Fruit fly (Drosophila melanogaster) whole organism, embryonic: ENCODE data around the gene CG15894.

ENCODE experiments used
- Aef1 ChIP-seq: fragments of 200-800 bp; sonication (Bioruptor generic); IDR thresholded peaks from 3 replicates; pipeline ENCODE4 v1.3.6; 2022; ENCODE audit warnings: missing biosample characterization, missing genetic modification characterization
- Asciz ChIP-seq: fragments of 200-800 bp; sonication (Bioruptor generic); optimal IDR thresholded peaks from 2 replicates; lab custom pipeline; 2017; ENCODE audit warnings: missing biosample characterization, mild to moderate bottlenecking, missing genetic modification characterization, missing genetic modification reagents
- BtbVII ChIP-seq: fragments of 200-800 bp; sonication (Bioruptor generic); optimal IDR thresholded peaks from 3 replicates; lab custom pipeline; 2017; ENCODE audit warnings: missing biosample characterization, mild to moderate bottlenecking, missing genetic modification characterization
- C15 ChIP-seq: fragments of 200-800 bp; sonication (Bioruptor generic); IDR thresholded peaks from 3 replicates; pipeline ENCODE4 v1.3.6; 2022; ENCODE audit warnings: missing biosample characterization, missing genetic modification characterization
- CG10147 ChIP-seq: fragments of 200-800 bp; sonication (Bioruptor generic); optimal IDR thresholded peaks from 2 replicates; lab custom pipeline; 2019; ENCODE audit warnings: missing biosample characterization, mild to moderate bottlenecking, missing genetic modification characterization, moderate library complexity
- CG10321 ChIP-seq: fragments of 200-800 bp; sonication (Bioruptor generic); IDR thresholded peaks from 2 replicates; pipeline ENCODE4 v1.3.6; 2022; ENCODE audit warnings: missing biosample characterization, missing genetic modification characterization
- CG14860 ChIP-seq: fragments of 200-800 bp; sonication (Bioruptor generic); IDR thresholded peaks from 3 replicates; pipeline ENCODE4 v1.3.6; 2022; ENCODE audit warnings: missing biosample characterization, missing genetic modification characterization; ENCODE audit not compliant: partially characterized antibody
- CG14965 ChIP-seq: fragments of 200-800 bp; sonication (Bioruptor generic); optimal IDR thresholded peaks from 2 replicates; lab custom pipeline; 2016; ENCODE audit warnings: missing biosample characterization, missing genetic modification characterization, borderline replicate concordance
- CG17328 ChIP-seq: fragments of 200-800 bp; sonication (Bioruptor generic); IDR thresholded peaks from 2 replicates; pipeline ENCODE4 v1.3.6; 2022; ENCODE audit warnings: missing biosample characterization, missing genetic modification characterization
- CG17568 ChIP-seq: fragments of 200-800 bp; sonication (Bioruptor generic); optimal IDR thresholded peaks from 2 replicates; lab custom pipeline; 2018; ENCODE audit warnings: missing biosample characterization, mild to moderate bottlenecking, missing genetic modification characterization, moderate library complexity
- CG1792 ChIP-seq: fragments of 200-800 bp; sonication (Bioruptor generic); optimal IDR thresholded peaks from 2 replicates; lab custom pipeline; 2016; ENCODE audit warnings: missing biosample characterization, missing genetic modification characterization
- CG18011 ChIP-seq: fragments of 200-800 bp; sonication (Bioruptor generic); optimal IDR thresholded peaks from 2 replicates; lab custom pipeline; 2017; ENCODE audit warnings: missing biosample characterization, missing genetic modification characterization, mild to moderate bottlenecking, moderate library complexity, missing genotype
- CG18764 ChIP-seq: fragments of 200-800 bp; sonication (Bioruptor generic); optimal IDR thresholded peaks from 3 replicates; lab custom pipeline; 2016; ENCODE audit warnings: missing biosample characterization, missing genetic modification characterization
- CG31224 ChIP-seq: fragments of 200-800 bp; sonication (Bioruptor generic); IDR thresholded peaks from 2 replicates; pipeline ENCODE4 v1.3.6; 2022; ENCODE audit warnings: missing biosample characterization, missing genetic modification characterization
- CG3163 ChIP-seq: fragments of 200-800 bp; sonication (Bioruptor generic); optimal IDR thresholded peaks from 3 replicates; lab custom pipeline; 2016; ENCODE audit warnings: missing biosample characterization, missing genetic modification characterization
- CG32767 ChIP-seq: fragments of 200-800 bp; sonication (Bioruptor generic); IDR thresholded peaks from 2 replicates; pipeline ENCODE4 v1.3.6; 2022; ENCODE audit warnings: missing biosample characterization, missing genetic modification characterization
- CG43689 ChIP-seq: fragments of 200-800 bp; sonication (Bioruptor generic); IDR thresholded peaks from 2 replicates; pipeline ENCODE4 v1.3.6; 2022; ENCODE audit warnings: missing biosample characterization, missing genetic modification characterization
- CG4404 ChIP-seq: fragments of 200-800 bp; sonication (Bioruptor generic); IDR thresholded peaks from 2 replicates; pipeline ENCODE4 v1.3.6; 2022; ENCODE audit warnings: missing biosample characterization, missing genetic modification characterization
- CG5953 ChIP-seq: fragments of 200-800 bp; sonication (Bioruptor generic); IDR thresholded peaks from 2 replicates; pipeline ENCODE4 v1.3.6; 2022; ENCODE audit warnings: missing biosample characterization, missing genetic modification characterization
- CG6689 ChIP-seq: fragments of 200-800 bp; sonication (Bioruptor generic); IDR thresholded peaks from 2 replicates; pipeline ENCODE4 v1.3.6; 2022; ENCODE audit warnings: missing biosample characterization, missing genetic modification characterization
- Camta ChIP-seq: fragments of 200-800 bp; sonication (Bioruptor generic); optimal IDR thresholded peaks from 2 replicates; lab custom pipeline; 2016; ENCODE audit warnings: missing biosample characterization, missing genetic modification characterization
- Gug ChIP-seq: fragments of 200-800 bp; sonication (Bioruptor generic); IDR thresholded peaks from 4 replicates; pipeline ENCODE4 v1.3.6; 2022; ENCODE audit warnings: missing biosample characterization, missing genetic modification characterization
- Kr ChIP-seq: fragments of 200-800 bp; sonication (Bioruptor generic); optimal IDR thresholded peaks from 2 replicates; lab custom pipeline; 2017; ENCODE audit warnings: missing biosample characterization, mild to moderate bottlenecking, missing genetic modification characterization
- Side ChIP-seq: fragments of 200-800 bp; sonication (Bioruptor generic); optimal IDR thresholded peaks from 2 replicates; lab custom pipeline; 2016; ENCODE audit warnings: missing biosample characterization, missing genetic modification characterization
- Sin3A ChIP-seq: fragments of >200 bp; optimal IDR thresholded peaks from 2 replicates; lab custom pipeline; 2018
- bab2 ChIP-seq: fragments of 200-800 bp; sonication (Bioruptor generic); optimal IDR thresholded peaks from 2 replicates; lab custom pipeline; 2016; ENCODE audit warnings: missing biosample characterization, missing genetic modification characterization
- btn ChIP-seq: fragments of 200-800 bp; sonication (Bioruptor generic); optimal IDR thresholded peaks from 2 replicates; lab custom pipeline; 2016; ENCODE audit warnings: missing biosample characterization, missing genetic modification characterization
- chm ChIP-seq: fragments of 200-800 bp; sonication (Bioruptor generic); IDR thresholded peaks from 2 replicates; pipeline ENCODE4 v1.3.6; 2022; ENCODE audit warnings: missing biosample characterization, missing genetic modification characterization
- eve ChIP-seq, 2 experiments: fragments of >200 bp; optimal IDR thresholded peaks; 2 replicates each; lab custom pipeline; 2017; ENCODE audit warnings: missing biosample characterization in 2 of 2, missing genetic modification characterization in 2 of 2
- hb ChIP-seq: fragments of 200-800 bp; sonication (Bioruptor generic); IDR thresholded peaks from 3 replicates; pipeline ENCODE4 v1.3.6; 2022; ENCODE audit warnings: missing biosample characterization, missing genetic modification characterization; ENCODE audit not compliant: partially characterized antibody
- kay ChIP-seq: fragments of 200-800 bp; sonication (Bioruptor generic); optimal IDR thresholded peaks from 2 replicates; lab custom pipeline; 2016; ENCODE audit warnings: missing biosample characterization, missing genetic modification characterization
- lmd ChIP-seq: fragments of 200-800 bp; sonication (Bioruptor generic); IDR thresholded peaks from 2 replicates; pipeline ENCODE4 v1.3.6; 2022; ENCODE audit warnings: missing biosample characterization, missing genetic modification characterization
- pan ChIP-seq, 4 experiments: fragments of >200 bp in 3 of 4; fragments of 200-800 bp in 1 of 4; sonication (Bioruptor generic) in 1 of 4; optimal IDR thresholded peaks in 3 of 4; IDR thresholded peaks in 1 of 4; 2 replicates each; pipeline versions ENCODE4 v1.3.6 to Lab custom; 2017 to 2022; ENCODE audit warnings: missing biosample characterization in 2 of 4, missing genetic modification characterization in 2 of 4, mixed read lengths in 1 of 4
- peb ChIP-seq: fragments of 200-800 bp; sonication (Bioruptor generic); IDR thresholded peaks from 2 replicates; pipeline ENCODE4 v1.3.6; 2022; ENCODE audit warnings: missing biosample characterization, missing genetic modification characterization
- phol ChIP-seq: fragments of 200-800 bp; sonication (Bioruptor generic); optimal IDR thresholded peaks from 3 replicates; lab custom pipeline; 2018; ENCODE audit warnings: missing biosample characterization, mild to moderate bottlenecking, missing genetic modification characterization, moderate library complexity
- sd ChIP-seq: fragments of 200-800 bp; sonication (Bioruptor generic); optimal IDR thresholded peaks from 3 replicates; lab custom pipeline; 2018; ENCODE audit warnings: missing biosample characterization, mild to moderate bottlenecking, missing genetic modification characterization, moderate library complexity
- sens-2 ChIP-seq: fragments of 200-800 bp; sonication (Bioruptor generic); IDR thresholded peaks from 2 replicates; pipeline ENCODE4 v1.3.6; 2022; ENCODE audit warnings: missing biosample characterization, missing genetic modification characterization
- slou ChIP-seq: fragments of 200-800 bp; sonication (Bioruptor generic); optimal IDR thresholded peaks from 3 replicates; lab custom pipeline; 2016; ENCODE audit warnings: missing biosample characterization, missing genetic modification characterization
- wek ChIP-seq: fragments of 200-800 bp; sonication (Bioruptor generic); optimal IDR thresholded peaks from 3 replicates; lab custom pipeline; 2018; ENCODE audit warnings: missing biosample characterization, mild to moderate bottlenecking, missing genetic modification characterization, moderate library complexity
- zen ChIP-seq: fragments of 200-800 bp; sonication (Bioruptor generic); optimal IDR thresholded peaks from 3 replicates; lab custom pipeline; 2018; ENCODE audit warnings: missing biosample characterization, mild to moderate bottlenecking, missing genetic modification characterization, moderate library complexity
- zf30C ChIP-seq: fragments of 200-800 bp; sonication (Bioruptor generic); optimal IDR thresholded peaks from 3 replicates; lab custom pipeline; 2018; ENCODE audit warnings: missing biosample characterization, mild to moderate bottlenecking, missing genetic modification characterization

The CG15894 gene

dm6 chrX:6267187-6267711, 41.8 kb upstream of the CG15894 start, which contains the start of gene schlank (continued):
- TF ChIP-seq lmd (GFP tag; lab: Robert Waterston, UW): peak; percentile 67
- TF ChIP-seq CG43689 (GFP tag; lab: Robert Waterston, UW): no peak
- peak; percentile 61 for TF ChIP-seq phol (tag; lab: Kevin White, UChicago)
- TF ChIP-seq CG31224 (GFP tag; lab: Robert Waterston, UW): peak; percentile 56
- no peak for TF ChIP-seq sens-2 (GFP tag; lab: Robert Waterston, UW)
- TF ChIP-seq peb (GFP tag; lab: Robert Waterston, UW): 0 out of 2 replicates have a peak, but pooled peaks have one; percentile 29
- peak; percentile 43 for TF ChIP-seq CG18764 (GFP tag; lab: Kevin White, UChicago)
- TF ChIP-seq CG5953 (GFP tag; lab: Robert Waterston, UW): 0 out of 2 replicates have a peak, but pooled peaks have one; percentile 13
- TF ChIP-seq Gug (GFP tag; lab: Robert Waterston, UW): peak; percentile 67
- TF ChIP-seq Asciz (GFP tag; lab: Kevin White, UChicago): no peak
- TF ChIP-seq Aef1 (GFP tag; lab: Robert Waterston, UW): peak; percentile 30; the same call in 1 of the 3 replicates
- TF ChIP-seq sd: peak; percentile 59
- TF ChIP-seq CG17568 (GFP tag; lab: Kevin White, UChicago): no peak
- peak; percentile 67 for TF ChIP-seq CG6689 (GFP tag; lab: Robert Waterston, UW)
- TF ChIP-seq CG3163 (GFP tag; lab: Kevin White, UChicago): peak; percentile 3
- no peak for TF ChIP-seq pan (optimal IDR thresholded peaks at IDR 0.05; lab: Kevin White, UChicago)
- TF ChIP-seq pan (GFP tag; optimal IDR thresholded peaks at IDR 0.05 in 1 of 2, IDR thresholded peaks at IDR 0.05 in 1 of 2): peak in 1 of 2 experiments; percentile 68
- TF ChIP-seq CG18011 (GFP tag; lab: Kevin White, UChicago): no peak
- no peak for TF ChIP-seq kay (GFP tag; lab: Kevin White, UChicago)
- TF ChIP-seq CG1792: no peak
- TF ChIP-seq CG14860: no peak
- TF ChIP-seq eve (GFP tag; optimal IDR thresholded peaks at IDR 0.05; lab: Kevin White, UChicago): no peak
- no peak for TF ChIP-seq BtbVII (GFP tag; lab: Kevin White, UChicago)
- TF ChIP-seq CG4404 (GFP tag; lab: Robert Waterston, UW): peak; percentile 44; the same call in 1 of the 2 replicates
- no peak for TF ChIP-seq zf30C (GFP tag; lab: Kevin White, UChicago)
- no peak for TF ChIP-seq CG10321 (GFP tag; lab: Robert Waterston, UW)
- peak; percentile 24 for TF ChIP-seq zen (tag; lab: Kevin White, UChicago)
- TF ChIP-seq btn: no peak
- TF ChIP-seq chm (GFP tag; lab: Robert Waterston, UW): no peak; the same call in 1 of the 2 replicates
- no peak for TF ChIP-seq wek
- TF ChIP-seq C15: no peak
- TF ChIP-seq hb (GFP tag; lab: Robert Waterston, UW): no peak
- no peak for TF ChIP-seq CG32767
- TF ChIP-seq Side: peak; percentile 58
- TF ChIP-seq CG10147: no peak
- TF ChIP-seq bab2 (GFP tag; lab: Kevin White, UChicago): peak; percentile 62
- TF ChIP-seq Camta (GFP tag; lab: Kevin White, UChicago): no peak
- TF ChIP-seq slou: peak; percentile 20
- peak; percentile 18; the same call in 1 of the 2 replicates for TF ChIP-seq CG17328 (GFP tag; lab: Robert Waterston, UW)
- no peak for TF ChIP-seq Kr
- peak; percentile 37 for TF ChIP-seq Sin3A (lab: Kevin White, UChicago)
- no peak for TF ChIP-seq CG14965 (GFP tag; lab: Kevin White, UChicago)
- TF ChIP-seq, all 482 proteins: peak for 230
